Worm (Caenorhabditis elegans) whole organism, L2 larva: ENCODE measurements around the gene fbf-2.

Source experiments
- alr-1 ChIP-seq: fragments of 150-350 bp; optimal IDR thresholded peaks from 2 replicates; lab custom pipeline; 2014; ENCODE audit warnings: missing biosample characterization, missing genetic modification characterization
- ama-1 ChIP-seq: fragments of 150-350 bp; optimal IDR thresholded peaks from 2 replicates; lab custom pipeline; 2018; ENCODE audit warnings: inconsistent platforms
- blmp-1 ChIP-seq: sonication (generic microtip); optimal IDR thresholded peaks from 2 replicates; lab custom pipeline; 2017; ENCODE audit warnings: missing genetic modification characterization, mild to moderate bottlenecking, missing compliant biosample characterization, antibody characterized with exemption, moderate library complexity; ENCODE audit not compliant: insufficient read depth
- fos-1 ChIP-seq: fragments of 150-350 bp; optimal IDR thresholded peaks from 2 replicates; lab custom pipeline; 2014; ENCODE audit warnings: missing biosample characterization, missing genetic modification characterization
- gmeb-1 ChIP-seq: fragments of 150-350 bp; optimal IDR thresholded peaks from 2 replicates; lab custom pipeline; 2014; ENCODE audit warnings: missing biosample characterization, missing genetic modification characterization
- lin-13 ChIP-seq: fragments of 150-350 bp; optimal IDR thresholded peaks from 2 replicates; lab custom pipeline; 2014; ENCODE audit warnings: missing biosample characterization, missing genetic modification reagents, missing genetic modification characterization
- lin-39 ChIP-seq: fragments of 150-350 bp; optimal IDR thresholded peaks from 2 replicates; lab custom pipeline; 2014; ENCODE audit warnings: missing biosample characterization, missing genetic modification reagents, missing genetic modification characterization
- mab-5 ChIP-seq: fragments of 150-350 bp; optimal IDR thresholded peaks from 2 replicates; lab custom pipeline; 2014; ENCODE audit warnings: missing biosample characterization, missing genetic modification characterization
- mbf-1 ChIP-seq: sonication (generic microtip); optimal IDR thresholded peaks from 2 replicates; lab custom pipeline; 2017; ENCODE audit warnings: missing biosample characterization, missing genetic modification characterization
- nhr-21 ChIP-seq: fragments of 150-350 bp; optimal IDR thresholded peaks from 2 replicates; lab custom pipeline; 2014; ENCODE audit warnings: missing biosample characterization, missing genetic modification characterization
- nhr-6 ChIP-seq: fragments of 150-350 bp; optimal IDR thresholded peaks from 2 replicates; lab custom pipeline; 2014; ENCODE audit warnings: missing biosample characterization, missing genetic modification characterization
- nhr-77 ChIP-seq: fragments of 150-350 bp; optimal IDR thresholded peaks from 2 replicates; lab custom pipeline; 2014; ENCODE audit warnings: missing biosample characterization, missing genetic modification characterization
- sma-3 ChIP-seq: sonication (generic microtip); optimal IDR thresholded peaks from 2 replicates; lab custom pipeline; 2016; ENCODE audit warnings: missing genetic modification reagents, missing genetic modification characterization, missing compliant biosample characterization
- sma-9 ChIP-seq, 2 experiments: fragments of 150-350 bp in 1 of 2; sonication (generic microtip) in 1 of 2; optimal IDR thresholded peaks; 2 replicates each; lab custom pipeline; 2014 to 2016; ENCODE audit warnings: missing genetic modification characterization in 2 of 2, mild to moderate bottlenecking in 1 of 2, missing biosample characterization in 1 of 2, missing compliant biosample characterization in 1 of 2, missing genetic modification reagents in 1 of 2, moderate library complexity in 1 of 2
- snpc-4 ChIP-seq: fragments of 150-350 bp; optimal IDR thresholded peaks from 2 replicates; lab custom pipeline; 2014; ENCODE audit warnings: missing biosample characterization, missing genetic modification characterization
- unc-39 ChIP-seq: fragments of 150-350 bp; optimal IDR thresholded peaks from 2 replicates; lab custom pipeline; 2014; ENCODE audit warnings: missing biosample characterization, missing genetic modification characterization
- ztf-1 ChIP-seq: fragments of 200-800 bp; sonication (Bioruptor generic); conservative IDR thresholded peaks from 2 replicates; pipeline ENCODE4 v1.3.6; 2022; ENCODE audit warnings: missing genetic modification characterization, missing compliant biosample characterization

fbf-2 gene

ce11 chrII:6045048-6045447, 46.2 kb downstream of the fbf-2 start, which contains the start of gene R12C12.5:
Gene R12C12.5, minus strand, starts transcription at chrII:6045148.
- TF ChIP-seq snpc-4 (tag; lab: Kevin White, UChicago) (no peak), sma-9 (GFP tag; optimal IDR thresholded peaks at IDR 0.05; lab: Kevin White, UChicago) (no peak), sma-9 (tag; optimal IDR thresholded peaks at IDR 0.05; lab: Kevin White, UChicago) (no peak), fos-1 (tag; lab: Kevin White, UChicago) (no peak), blmp-1 (no peak), gmeb-1 (tag; lab: Kevin White, UChicago) (no peak), nhr-77 (tag; lab: Kevin White, UChicago) (no peak), mab-5 (tag; lab: Kevin White, UChicago) (no peak), nhr-21 (tag; lab: Kevin White, UChicago) (no peak), alr-1 (tag; lab: Kevin White, UChicago) (no peak)

ce11 chrII:6043166-6043565, 48.1 kb downstream of the fbf-2 start, which contains the start of gene R12C12.10:
Gene R12C12.10, minus strand, starts transcription at chrII:6043266.
- TF ChIP-seq nhr-6 (tag; lab: Kevin White, UChicago): no peak
- TF ChIP-seq mbf-1 (tag; lab: Kevin White, UChicago): no peak
- no peak for TF ChIP-seq fos-1 (tag; lab: Kevin White, UChicago)
- TF ChIP-seq mab-5 (tag; lab: Kevin White, UChicago): no peak
- TF ChIP-seq lin-13 (GFP tag; lab: Kevin White, UChicago): no peak
- no peak for TF ChIP-seq ama-1 (lab: Kevin White, UChicago)
- no peak for TF ChIP-seq ztf-1 (GFP tag; lab: Robert Waterston, UW)
- TF ChIP-seq blmp-1: no peak
- no peak for TF ChIP-seq unc-39 (tag; lab: Kevin White, UChicago)
- TF ChIP-seq lin-39: no peak
- no peak for TF ChIP-seq sma-3 (GFP tag; lab: Kevin White, UChicago)
